Worm (Caenorhabditis elegans) whole organism, L2 larva: ENCODE measurements around the gene W01F3.2.

ENCODE experiments used
- aly-2 ChIP-seq: fragments of 150-350 bp; optimal IDR thresholded peaks from 2 replicates; lab custom pipeline; 2014; ENCODE audit warnings: missing biosample characterization, missing genetic modification characterization
- mdl-1 ChIP-seq, 2 experiments: fragments of 150-350 bp in 1 of 2; sonication (generic microtip) in 1 of 2; optimal IDR thresholded peaks; 2 replicates each; lab custom pipeline; 2017; ENCODE audit warnings: missing biosample characterization in 2 of 2, missing genetic modification characterization in 2 of 2
- nhr-237 ChIP-seq: fragments of 150-350 bp; optimal IDR thresholded peaks from 2 replicates; lab custom pipeline; 2014; ENCODE audit warnings: missing biosample characterization, missing genetic modification characterization
- nhr-6 ChIP-seq: fragments of 150-350 bp; optimal IDR thresholded peaks from 2 replicates; lab custom pipeline; 2014; ENCODE audit warnings: missing biosample characterization, missing genetic modification characterization

- TF ChIP-seq nhr-6 (tag; lab: Kevin White, UChicago): no peak
- TF ChIP-seq nhr-237: no peak
- TF ChIP-seq aly-2 (tag; lab: Kevin White, UChicago): no peak
- peak in 1 of 2 experiments; percentile 56 for TF ChIP-seq mdl-1 (tag; optimal IDR thresholded peaks at IDR 0.05; lab: Kevin White, UChicago)
Observed at ce11 chrV:20710642-20711041, 50.5 kb downstream of the W01F3.2 start.
